Fruit fly (Drosophila melanogaster) whole organism, prepupa: ENCODE measurements around the gene CG14257.

Experiments
- CG31627 ChIP-seq: fragments of 200-800 bp; sonication (Bioruptor generic); optimal IDR thresholded peaks from 3 replicates; lab custom pipeline; 2016; ENCODE audit warnings: missing biosample characterization, missing genetic modification characterization
- CG4318 ChIP-seq: fragments of 200-800 bp; sonication (Bioruptor generic); optimal IDR thresholded peaks from 3 replicates; lab custom pipeline; 2017; ENCODE audit warnings: missing biosample characterization, mild to moderate bottlenecking, missing genetic modification characterization
- Eip78C ChIP-seq: fragments of 200-800 bp; sonication (Bioruptor generic); peaks from one replicate; lab custom pipeline; 2016; ENCODE audit warnings: missing biosample characterization, missing genetic modification characterization
- Ets21C ChIP-seq: fragments of 200-800 bp; sonication (Bioruptor generic); optimal IDR thresholded peaks from 3 replicates; lab custom pipeline; 2016; ENCODE audit warnings: missing biosample characterization, missing genetic modification characterization
- Gug ChIP-seq: fragments of 200-800 bp; sonication (Bioruptor generic); IDR thresholded peaks from 2 replicates; pipeline ENCODE4 v1.3.6; 2022; ENCODE audit warnings: missing biosample characterization, missing genetic modification characterization
- OdsH ChIP-seq: fragments of 200-800 bp; sonication (Bioruptor generic); optimal IDR thresholded peaks from 3 replicates; lab custom pipeline; 2016; ENCODE audit warnings: missing biosample characterization, missing genetic modification characterization
- Sox102F ChIP-seq: fragments of 200-800 bp; sonication (Bioruptor generic); optimal IDR thresholded peaks from 2 replicates; lab custom pipeline; 2016; ENCODE audit warnings: missing biosample characterization, mild to moderate bottlenecking, missing genetic modification characterization
- Sox15 ChIP-seq: fragments of 200-800 bp; sonication (Bioruptor generic); optimal IDR thresholded peaks from 3 replicates; lab custom pipeline; 2016; ENCODE audit warnings: missing biosample characterization, missing genetic modification characterization
- dsx ChIP-seq: fragments of 200-800 bp; optimal IDR thresholded peaks from 3 replicates; lab custom pipeline; 2019; ENCODE audit warnings: missing biosample characterization, mild to moderate bottlenecking, missing genetic modification characterization, moderate library complexity; ENCODE audit not compliant: poor library complexity, severe bottlenecking
- fd85E ChIP-seq: fragments of 200-800 bp; sonication (Bioruptor generic); optimal IDR thresholded peaks from 3 replicates; lab custom pipeline; 2016; ENCODE audit warnings: missing biosample characterization, missing genetic modification characterization
- lz ChIP-seq: fragments of 200-800 bp; sonication (Bioruptor generic); optimal IDR thresholded peaks from 3 replicates; lab custom pipeline; 2016; ENCODE audit warnings: missing biosample characterization, missing genetic modification characterization
- pdm3 ChIP-seq: fragments of 200-800 bp; sonication (Bioruptor generic); optimal IDR thresholded peaks from 3 replicates; lab custom pipeline; 2016; ENCODE audit warnings: missing biosample characterization, missing genetic modification characterization
- spab ChIP-seq: fragments of 200-800 bp; sonication (Bioruptor generic); optimal IDR thresholded peaks from 2 replicates; lab custom pipeline; 2017; ENCODE audit warnings: missing biosample characterization, mild to moderate bottlenecking, missing genetic modification characterization, missing genetic modification reagents

DNA sequence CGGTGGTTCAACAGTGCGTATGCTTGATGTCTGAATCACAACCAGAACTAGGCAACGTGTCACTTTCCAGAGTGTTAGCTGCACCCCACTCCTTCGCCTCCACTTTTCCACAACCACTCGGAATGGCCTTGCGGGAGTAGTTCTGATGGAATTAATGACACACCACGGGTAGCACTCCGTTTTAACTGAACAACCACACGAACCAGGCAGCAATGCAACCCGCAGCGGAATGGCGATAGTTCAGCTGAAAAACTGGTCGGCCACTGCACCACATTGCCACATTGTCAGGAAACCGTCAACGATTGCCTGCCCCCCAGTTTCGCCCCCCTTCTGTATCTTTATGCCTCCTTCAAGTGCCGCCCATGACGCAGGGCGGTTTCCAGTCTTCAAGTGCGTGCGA is 11.9 kb downstream of the CG14257 start, which contains the start of gene Cpr97Ea:
- TF ChIP-seq dsx (GFP tag; lab: Kevin White, UChicago), result no peak
- no peak for TF ChIP-seq fd85E (GFP tag; lab: Kevin White, UChicago)
- no peak for TF ChIP-seq CG4318
- TF ChIP-seq Ets21C (GFP tag; lab: Kevin White, UChicago), result no peak
- no peak for TF ChIP-seq OdsH (GFP tag; lab: Kevin White, UChicago)
- no peak for TF ChIP-seq lz (GFP tag; lab: Kevin White, UChicago)
- TF ChIP-seq Gug (GFP tag; lab: Robert Waterston, UW), result no peak
- TF ChIP-seq CG31627 (GFP tag; lab: Kevin White, UChicago), result no peak
- TF ChIP-seq Sox15 (GFP tag; lab: Kevin White, UChicago), result no peak
- no peak for TF ChIP-seq Sox102F (GFP tag; lab: Kevin White, UChicago)
- no peak for TF ChIP-seq spab
- TF ChIP-seq pdm3 (GFP tag; lab: Kevin White, UChicago), result no peak
- peak; percentile 18 for TF ChIP-seq Eip78C (GFP tag; lab: Kevin White, UChicago)
